Worm (Caenorhabditis elegans): ENCODE measurements around the gene C53A5.9.

ce11 chrV:14508556-14508955 lies 50.1 kb downstream of the C53A5.9 start:
- no peak for TF ChIP-seq nhr-237 (tag; optimal IDR thresholded peaks at IDR 0.05)
- TF ChIP-seq nhr-76 (tag; optimal IDR thresholded peaks at IDR 0.05), result no peak
